Worm (Caenorhabditis elegans) whole organism, L1 larva: ENCODE results near the gene R10E4.7.

Experiments used
- C04F5.9 ChIP-seq: sonication (generic microtip); optimal IDR thresholded peaks from 2 replicates; lab custom pipeline; 2016; ENCODE audit warnings: missing genetic modification characterization, missing compliant biosample characterization
- aha-1 ChIP-seq: fragments of 150-350 bp; optimal IDR thresholded peaks from 2 replicates; lab custom pipeline; 2014; ENCODE audit warnings: missing biosample characterization, missing genetic modification characterization
- alr-1 ChIP-seq: fragments of 200-800 bp; sonication (Bioruptor generic); optimal IDR thresholded peaks from 2 replicates; lab custom pipeline; 2018; ENCODE audit warnings: borderline replicate concordance, mild to moderate bottlenecking, missing genetic modification characterization, missing compliant biosample characterization
- ama-1 ChIP-seq: fragments of 150-350 bp; optimal IDR thresholded peaks from 2 replicates; lab custom pipeline; 2014
- blmp-1 ChIP-seq: fragments of 150-350 bp; optimal IDR thresholded peaks from 2 replicates; lab custom pipeline; 2014; ENCODE audit warnings: missing biosample characterization, missing genetic modification characterization
- ceh-8 ChIP-seq: fragments of 200-800 bp; sonication (Bioruptor generic); optimal IDR thresholded peaks from 2 replicates; lab custom pipeline; 2018; ENCODE audit warnings: mild to moderate bottlenecking, missing genetic modification characterization, moderate library complexity, missing compliant biosample characterization
- ceh-88 ChIP-seq: fragments of 200-800 bp; sonication (Bioruptor generic); IDR thresholded peaks from 2 replicates; pipeline ENCODE4 v1.3.6; 2022; ENCODE audit warnings: missing genetic modification characterization, missing compliant biosample characterization
- dpl-1 ChIP-seq, 3 experiments: fragments of 150-350 bp in 2 of 3; sonication (generic microtip) in 1 of 3; optimal IDR thresholded peaks; 2 replicates each; lab custom pipeline; 2014 to 2017; ENCODE audit warnings: missing biosample characterization in 3 of 3, missing genetic modification characterization in 3 of 3, missing genetic modification reagents in 3 of 3
- efl-1 ChIP-seq, 4 experiments: fragments of 150-350 bp; optimal IDR thresholded peaks in 3 of 4; peaks in 1 of 4; 1 replicate in 1 of 4; 2 replicates in 3 of 4; lab custom pipeline; 2014; ENCODE audit warnings: missing biosample characterization in 2 of 4, missing genetic modification characterization in 2 of 4, missing genetic modification reagents in 2 of 4
- efl-3 ChIP-seq: fragments of 200-800 bp; sonication (Bioruptor generic); optimal IDR thresholded peaks from 2 replicates; lab custom pipeline; 2018; ENCODE audit warnings: mild to moderate bottlenecking, missing genetic modification characterization, missing compliant biosample characterization
- elt-2 ChIP-seq: sonication (generic microtip); optimal IDR thresholded peaks from 2 replicates; lab custom pipeline; 2016; ENCODE audit warnings: missing genetic modification characterization, mild to moderate bottlenecking, inconsistent platforms, missing compliant biosample characterization, missing genetic modification reagents
- elt-3 ChIP-seq, 6 experiments: fragments of 150-350 bp in 1 of 6; sonication (generic microtip); optimal IDR thresholded peaks; 2 replicates each; lab custom pipeline; 2017 to 2018; ENCODE audit warnings: missing biosample characterization in 6 of 6, missing genetic modification characterization in 6 of 6, inconsistent platforms in 1 of 6
- fkh-10 ChIP-seq: sonication (generic microtip); optimal IDR thresholded peaks from 2 replicates; lab custom pipeline; 2017; ENCODE audit warnings: missing biosample characterization, missing genetic modification reagents, missing genetic modification characterization
- fkh-8 ChIP-seq: sonication (generic microtip); optimal IDR thresholded peaks from 2 replicates; lab custom pipeline; 2016; ENCODE audit warnings: mild to moderate bottlenecking, missing genetic modification characterization, missing compliant biosample characterization
- fos-1 ChIP-seq: fragments of 150-350 bp; optimal IDR thresholded peaks from 2 replicates; lab custom pipeline; 2014; ENCODE audit warnings: missing biosample characterization, missing genetic modification characterization
- grh-1 ChIP-seq: fragments of 200-800 bp; sonication (Bioruptor generic); IDR thresholded peaks from 2 replicates; pipeline ENCODE4 v1.3.6; 2022; ENCODE audit warnings: missing genetic modification reagents, missing genetic modification characterization, missing compliant biosample characterization
- hpl-2 ChIP-seq: fragments of 150-350 bp; optimal IDR thresholded peaks from 2 replicates; lab custom pipeline; 2014; ENCODE audit warnings: missing biosample characterization, missing genetic modification reagents, missing genetic modification characterization
- isw-1 ChIP-seq: fragments of 200-800 bp; sonication (Bioruptor generic); IDR thresholded peaks from 2 replicates; pipeline ENCODE4 v1.3.6; 2022; ENCODE audit warnings: missing genetic modification characterization, missing compliant biosample characterization
- jun-1 ChIP-seq: fragments of 150-350 bp; optimal IDR thresholded peaks from 2 replicates; lab custom pipeline; 2014; ENCODE audit warnings: missing biosample characterization, missing genetic modification reagents, missing genetic modification characterization
- lin-13 ChIP-seq: fragments of 150-350 bp; optimal IDR thresholded peaks from 2 replicates; lab custom pipeline; 2014; ENCODE audit warnings: missing biosample characterization, missing genetic modification reagents, missing genetic modification characterization
- lin-14 ChIP-seq: fragments of 200-800 bp; sonication (Bioruptor generic); optimal IDR thresholded peaks from 2 replicates; lab custom pipeline; 2018; ENCODE audit warnings: mild to moderate bottlenecking, missing genetic modification characterization, moderate library complexity, missing compliant biosample characterization
- lin-35 ChIP-seq, 2 experiments: fragments of 150-350 bp; optimal IDR thresholded peaks; 2 replicates each; lab custom pipeline; 2014; ENCODE audit warnings: missing biosample characterization in 2 of 2, missing genetic modification characterization in 2 of 2, missing genetic modification reagents in 2 of 2
- lin-39 ChIP-seq: fragments of 150-350 bp; optimal IDR thresholded peaks from 2 replicates; lab custom pipeline; 2014; ENCODE audit warnings: missing biosample characterization, missing genetic modification reagents, missing genetic modification characterization
- lir-3 ChIP-seq: sonication (generic microtip); optimal IDR thresholded peaks from 2 replicates; lab custom pipeline; 2016; ENCODE audit warnings: mild to moderate bottlenecking, missing genetic modification characterization, moderate library complexity, missing compliant biosample characterization; ENCODE audit not compliant: poor library complexity
- lsy-2 ChIP-seq, 2 experiments: fragments of 150-350 bp; optimal IDR thresholded peaks; 2 replicates each; lab custom pipeline; 2014; ENCODE audit warnings: missing biosample characterization in 2 of 2, missing genetic modification characterization in 2 of 2
- mab-9 ChIP-seq: fragments of 200-800 bp; sonication (Bioruptor generic); IDR thresholded peaks from 2 replicates; pipeline ENCODE4 v1.3.6; 2022; ENCODE audit warnings: missing genetic modification reagents, missing genetic modification characterization, missing compliant biosample characterization
- mef-2 ChIP-seq: fragments of 150-350 bp; optimal IDR thresholded peaks from 2 replicates; lab custom pipeline; 2014; ENCODE audit warnings: missing biosample characterization, missing genetic modification characterization
- mep-1 ChIP-seq: fragments of 150-350 bp; optimal IDR thresholded peaks from 2 replicates; lab custom pipeline; 2014; ENCODE audit warnings: missing biosample characterization, missing genetic modification characterization
- nhr-11 ChIP-seq: fragments of 150-350 bp; optimal IDR thresholded peaks from 2 replicates; lab custom pipeline; 2014; ENCODE audit warnings: missing biosample characterization, missing genetic modification characterization
- nhr-12 ChIP-seq: sonication (generic microtip); optimal IDR thresholded peaks from 2 replicates; lab custom pipeline; 2017; ENCODE audit warnings: missing biosample characterization, missing genetic modification characterization
- nhr-19 ChIP-seq: fragments of 200-800 bp; sonication (Bioruptor generic); conservative IDR thresholded peaks from 2 replicates; pipeline ENCODE4 v1.3.6; 2022; ENCODE audit warnings: missing genetic modification characterization, missing compliant biosample characterization
- nhr-20 ChIP-seq: sonication (generic microtip); optimal IDR thresholded peaks from 2 replicates; lab custom pipeline; 2016; ENCODE audit warnings: mild to moderate bottlenecking, missing genetic modification characterization, missing compliant biosample characterization
- nhr-237 ChIP-seq: fragments of 150-350 bp; optimal IDR thresholded peaks from 2 replicates; lab custom pipeline; 2014; ENCODE audit warnings: missing biosample characterization, missing genetic modification characterization
- nhr-28 ChIP-seq: fragments of 150-350 bp; optimal IDR thresholded peaks from 2 replicates; lab custom pipeline; 2014; ENCODE audit warnings: missing biosample characterization, missing genetic modification characterization
- nhr-76 ChIP-seq: sonication (generic microtip); optimal IDR thresholded peaks from 2 replicates; lab custom pipeline; 2017; ENCODE audit warnings: missing biosample characterization, missing genetic modification characterization
- nhr-84 ChIP-seq: sonication (generic microtip); optimal IDR thresholded peaks from 2 replicates; lab custom pipeline; 2017; ENCODE audit warnings: missing biosample characterization, missing genetic modification characterization
- snpc-4 ChIP-seq: fragments of 150-350 bp; optimal IDR thresholded peaks from 2 replicates; lab custom pipeline; 2014; ENCODE audit warnings: missing biosample characterization, missing genetic modification characterization
- snu-23 ChIP-seq: sonication (generic microtip); optimal IDR thresholded peaks from 2 replicates; lab custom pipeline; 2016; ENCODE audit warnings: missing genetic modification characterization, missing compliant biosample characterization
- sox-4 ChIP-seq: sonication (generic microtip); optimal IDR thresholded peaks from 2 replicates; lab custom pipeline; 2016; ENCODE audit warnings: missing genetic modification characterization, missing compliant biosample characterization
- sptf-1 ChIP-seq: fragments of 150-350 bp; optimal IDR thresholded peaks from 2 replicates; lab custom pipeline; 2014; ENCODE audit warnings: missing biosample characterization, missing genetic modification characterization
- swsn-7 ChIP-seq: sonication (generic microtip); optimal IDR thresholded peaks from 2 replicates; lab custom pipeline; 2016; ENCODE audit warnings: missing genetic modification characterization, missing compliant biosample characterization
- tbx-2 ChIP-seq: sonication (generic microtip); optimal IDR thresholded peaks from 2 replicates; lab custom pipeline; 2016; ENCODE audit warnings: missing genetic modification characterization, missing compliant biosample characterization
- tlp-1 ChIP-seq: fragments of 150-350 bp; optimal IDR thresholded peaks from 2 replicates; lab custom pipeline; 2014; ENCODE audit warnings: missing biosample characterization, missing genetic modification characterization
- unc-130 ChIP-seq: fragments of 150-350 bp; optimal IDR thresholded peaks from 2 replicates; lab custom pipeline; 2017; ENCODE audit warnings: missing biosample characterization, missing genetic modification characterization, inconsistent platforms
- unc-30 ChIP-seq: sonication (generic microtip); optimal IDR thresholded peaks from 2 replicates; lab custom pipeline; 2017; ENCODE audit warnings: missing biosample characterization, missing genetic modification characterization
- unc-86 ChIP-seq: sonication (generic microtip); optimal IDR thresholded peaks from 2 replicates; lab custom pipeline; 2016; ENCODE audit warnings: missing genetic modification characterization, missing compliant biosample characterization
- unc-98 ChIP-seq: fragments of 200-800 bp; sonication (Bioruptor generic); IDR thresholded peaks from 2 replicates; pipeline ENCODE4 v1.3.6; 2022; ENCODE audit warnings: missing genetic modification characterization, missing compliant biosample characterization
- vab-15 ChIP-seq: sonication (generic microtip); optimal IDR thresholded peaks from 2 replicates; lab custom pipeline; 2017; ENCODE audit warnings: missing genotype, mild to moderate bottlenecking, missing genetic modification characterization, missing compliant biosample characterization
- xbp-1 ChIP-seq: sonication (generic microtip); optimal IDR thresholded peaks from 2 replicates; lab custom pipeline; 2016; ENCODE audit warnings: missing genetic modification characterization, missing compliant biosample characterization
- zag-1 ChIP-seq: fragments of 150-350 bp; optimal IDR thresholded peaks from 2 replicates; lab custom pipeline; 2014; ENCODE audit warnings: missing biosample characterization, missing genetic modification characterization
- ztf-11 ChIP-seq, 2 experiments: sonication (generic microtip); optimal IDR thresholded peaks; 2 replicates each; lab custom pipeline; 2016 to 2017; ENCODE audit warnings: missing genetic modification characterization in 2 of 2, missing biosample characterization in 1 of 2, missing compliant biosample characterization in 1 of 2
- ztf-4 ChIP-seq: fragments of 150-350 bp; optimal IDR thresholded peaks from 2 replicates; lab custom pipeline; 2014; ENCODE audit warnings: missing biosample characterization, missing genetic modification characterization

Gene R10E4.7

ce11 chrIII:4281955-4282618 is 12.5 kb upstream of the R10E4.7 start (continued):
- TF ChIP-seq C04F5.9 (peak; percentile 91), grh-1 (GFP tag; lab: Robert Waterston, UW) (peak; percentile 97), nhr-76 (peak; percentile 17), nhr-28 (tag; lab: Kevin White, UChicago) (no peak), lin-14 (peak; percentile 100), blmp-1 (tag; lab: Kevin White, UChicago) (peak; percentile 65), unc-98 (peak; percentile 77), swsn-7 (tag; lab: Kevin White, UChicago) (peak; percentile 99), hpl-2 (GFP tag; lab: Kevin White, UChicago) (peak; percentile 70), efl-1 (optimal IDR thresholded peaks at IDR 0.05; lab: Kevin White, UChicago) (peak; percentile 81 to 86), efl-1 (GFP tag; optimal IDR thresholded peaks at IDR 0.05 in 1 of 2; lab: Kevin White, UChicago) (peak; percentile 65 to 97), xbp-1 (tag; lab: Kevin White, UChicago) (peak; percentile 98), ceh-88 (peak; percentile 94), fos-1 (tag; lab: Kevin White, UChicago) (peak; percentile 73), nhr-84 (tag; lab: Kevin White, UChicago) (no peak), unc-30 (tag; lab: Kevin White, UChicago) (peak; percentile 30), lin-13 (GFP tag; lab: Kevin White, UChicago) (peak; percentile 87), alr-1 (no peak), snpc-4 (tag; lab: Kevin White, UChicago) (peak; percentile 87), mep-1 (peak; percentile 96), lir-3 (tag; lab: Kevin White, UChicago) (peak; percentile 92), unc-86 (peak; percentile 100), sptf-1 (tag; lab: Kevin White, UChicago) (no peak), nhr-237 (tag; lab: Kevin White, UChicago) (peak; percentile 58), nhr-20 (tag; lab: Kevin White, UChicago) (peak; percentile 100), ztf-11 (tag; optimal IDR thresholded peaks at IDR 0.05; lab: Kevin White, UChicago) (peak in 1 of 2 experiments; percentile 97), nhr-11 (peak; percentile 97), lin-35 (GFP tag; optimal IDR thresholded peaks at IDR 0.05; lab: Kevin White, UChicago) (peak; percentile 69 to 85), mef-2 (peak; percentile 96), snu-23 (GFP tag; lab: Kevin White, UChicago) (peak; percentile 99), ceh-8 (GFP tag; lab: Kevin White, UChicago) (peak; percentile 97), fkh-8 (peak; percentile 99), nhr-12 (tag; lab: Kevin White, UChicago) (no peak), lin-39 (tag; lab: Kevin White, UChicago) (peak; percentile 84), nhr-19 (peak; percentile 98), tbx-2 (tag; lab: Kevin White, UChicago) (peak; percentile 100), fkh-10 (GFP tag; lab: Kevin White, UChicago) (peak; percentile 92), isw-1 (GFP tag; lab: Robert Waterston, UW) (peak; percentile 91), ama-1 (lab: Kevin White, UChicago) (peak; percentile 48), zag-1 (peak; percentile 77), unc-130 (tag; lab: Kevin White, UChicago) (peak; percentile 55), ztf-4 (tag; lab: Kevin White, UChicago) (peak; percentile 98), efl-3 (peak; percentile 83), elt-2 (peak; percentile 91), tlp-1 (tag; lab: Kevin White, UChicago) (no peak), aha-1 (tag; lab: Kevin White, UChicago) (peak; percentile 79), jun-1 (tag; lab: Kevin White, UChicago) (peak; percentile 97), elt-3 (tag; optimal IDR thresholded peaks at IDR 0.05; lab: Kevin White, UChicago) (peak in 4 of 6 experiments; percentile 19 to 90 (median 66)), lsy-2 (tag; optimal IDR thresholded peaks at IDR 0.05; lab: Kevin White, UChicago) (peak; percentile 91 to 94), vab-15 (tag; lab: Kevin White, UChicago) (peak; percentile 88), mab-9 (GFP tag; lab: Robert Waterston, UW) (peak; percentile 92), sox-4 (tag; lab: Kevin White, UChicago) (peak; percentile 97), dpl-1 (GFP tag; optimal IDR thresholded peaks at IDR 0.05; lab: Kevin White, UChicago) (peak; percentile 59 to 68 (median 68))
